Fruit fly (Drosophila melanogaster): ENCODE measurements around the gene CG32248.

DNA sequence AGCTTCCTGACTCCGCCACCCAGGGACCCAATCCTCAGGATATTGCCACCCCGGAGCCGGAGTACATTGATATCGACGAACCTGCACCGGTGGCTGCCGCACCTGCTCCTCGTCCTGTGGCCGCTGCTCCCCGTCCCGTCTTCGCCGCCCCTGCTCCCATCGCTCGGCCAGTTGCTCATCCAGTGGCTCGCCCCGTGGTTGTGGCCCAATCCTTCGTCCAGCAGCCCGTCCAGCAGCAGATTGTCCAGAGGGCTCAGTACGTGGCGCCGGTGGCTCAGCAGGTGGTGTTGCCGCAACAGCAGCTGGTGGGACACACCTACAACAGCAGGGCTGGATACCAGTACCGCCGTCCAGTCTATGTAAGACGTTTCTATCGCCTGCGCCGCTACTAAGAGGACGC, 24.3 kb upstream of the CG32248 start:
- TF ChIP-seq ttk (optimal IDR thresholded peaks at IDR 0.05) (no peak), h (optimal IDR thresholded peaks at IDR 0.05) (no peak), Myc (optimal IDR thresholded peaks at IDR 0.05) (no peak), insv (optimal IDR thresholded peaks at IDR 0.05) (no peak)
